Fruit fly (Drosophila melanogaster) whole organism, embryonic: ENCODE results near the gene Rgl.

ENCODE experiments used
- Awh ChIP-seq: fragments of 200-800 bp; sonication (Bioruptor generic); IDR thresholded peaks from 2 replicates; pipeline ENCODE4, ENCODE4 v1.3.6; 2022; ENCODE audit warnings: missing biosample characterization, missing genetic modification characterization
- B-H2 ChIP-seq: fragments of 200-800 bp; sonication (Bioruptor generic); optimal IDR thresholded peaks from 2 replicates; lab custom pipeline; 2018; ENCODE audit warnings: missing biosample characterization, mild to moderate bottlenecking, missing genetic modification characterization
- C15 ChIP-seq: fragments of 200-800 bp; sonication (Bioruptor generic); IDR thresholded peaks from 3 replicates; pipeline ENCODE4 v1.3.6; 2022; ENCODE audit warnings: missing biosample characterization, missing genetic modification characterization
- CG10274 ChIP-seq: fragments of 200-800 bp; sonication (Bioruptor generic); optimal IDR thresholded peaks from 3 replicates; lab custom pipeline; 2017; ENCODE audit warnings: missing biosample characterization, mild to moderate bottlenecking, missing genetic modification characterization
- CG10321 ChIP-seq: fragments of 200-800 bp; sonication (Bioruptor generic); IDR thresholded peaks from 2 replicates; pipeline ENCODE4 v1.3.6; 2022; ENCODE audit warnings: missing biosample characterization, missing genetic modification characterization
- CG10462 ChIP-seq: fragments of 200-800 bp; sonication (Bioruptor generic); optimal IDR thresholded peaks from 2 replicates; lab custom pipeline; 2016; ENCODE audit warnings: missing biosample characterization, missing genetic modification characterization
- CG10979 ChIP-seq: fragments of 200-800 bp; sonication (Bioruptor generic); optimal IDR thresholded peaks from 2 replicates; lab custom pipeline; 2018; ENCODE audit warnings: missing biosample characterization, mild to moderate bottlenecking, missing genetic modification characterization, moderate library complexity
- CG12071 ChIP-seq: fragments of 200-800 bp; sonication (Bioruptor generic); optimal IDR thresholded peaks from 3 replicates; lab custom pipeline; 2018; ENCODE audit warnings: missing biosample characterization, mild to moderate bottlenecking, missing genetic modification characterization
- CG12299 ChIP-seq: fragments of 200-800 bp; sonication (Bioruptor generic); optimal IDR thresholded peaks from 2 replicates; lab custom pipeline; 2018; ENCODE audit warnings: missing biosample characterization, mild to moderate bottlenecking, missing genetic modification characterization
- CG12391 ChIP-seq: fragments of 200-800 bp; sonication (Bioruptor generic); optimal IDR thresholded peaks from 3 replicates; lab custom pipeline; 2018; ENCODE audit warnings: missing biosample characterization, mild to moderate bottlenecking, missing genetic modification characterization, moderate library complexity
- CG14860 ChIP-seq: fragments of 200-800 bp; sonication (Bioruptor generic); IDR thresholded peaks from 3 replicates; pipeline ENCODE4 v1.3.6; 2022; ENCODE audit warnings: missing biosample characterization, missing genetic modification characterization; ENCODE audit not compliant: partially characterized antibody
- CG15269 ChIP-seq: fragments of 200-800 bp; sonication (Bioruptor generic); optimal IDR thresholded peaks from 2 replicates; lab custom pipeline; 2018; ENCODE audit warnings: missing biosample characterization, mild to moderate bottlenecking, missing genetic modification characterization, moderate library complexity
- CG15514 ChIP-seq: fragments of 200-800 bp; sonication (Bioruptor generic); optimal IDR thresholded peaks from 3 replicates; lab custom pipeline; 2017; ENCODE audit warnings: missing biosample characterization, missing genetic modification characterization, mild to moderate bottlenecking, moderate library complexity, missing genetic modification reagents
- CG16813 ChIP-seq: fragments of 200-800 bp; sonication (Bioruptor generic); IDR thresholded peaks from 3 replicates; pipeline ENCODE4 v1.3.6; 2022; ENCODE audit warnings: missing biosample characterization, missing genetic modification characterization; ENCODE audit not compliant: partially characterized antibody
- CG3065 ChIP-seq: fragments of 200-800 bp; sonication (Bioruptor generic); optimal IDR thresholded peaks from 2 replicates; lab custom pipeline; 2016; ENCODE audit warnings: missing biosample characterization, missing genetic modification characterization
- CG32767 ChIP-seq: fragments of 200-800 bp; sonication (Bioruptor generic); IDR thresholded peaks from 2 replicates; pipeline ENCODE4 v1.3.6; 2022; ENCODE audit warnings: missing biosample characterization, missing genetic modification characterization
- CG3281 ChIP-seq: fragments of 200-800 bp; sonication (Bioruptor generic); optimal IDR thresholded peaks from 3 replicates; lab custom pipeline; 2017; ENCODE audit warnings: missing biosample characterization, mild to moderate bottlenecking, missing genetic modification characterization
- CG34422 ChIP-seq: fragments of 200-800 bp; sonication (Bioruptor generic); IDR thresholded peaks from 3 replicates; pipeline ENCODE4 v1.3.6; 2022; ENCODE audit warnings: missing biosample characterization, missing genetic modification characterization
- CG4707 ChIP-seq: fragments of 200-800 bp; sonication (Bioruptor generic); optimal IDR thresholded peaks from 2 replicates; lab custom pipeline; 2018; ENCODE audit warnings: missing biosample characterization, mild to moderate bottlenecking, missing genetic modification characterization, moderate library complexity
- CG6254 ChIP-seq: fragments of 200-800 bp; sonication (Bioruptor generic); optimal IDR thresholded peaks from 3 replicates; lab custom pipeline; 2017; ENCODE audit warnings: mild to moderate bottlenecking, missing biosample characterization, missing genetic modification reagents, missing genetic modification characterization
- CG8290 ChIP-seq, 3 experiments: fragments of 200-800 bp; sonication (Bioruptor generic); optimal IDR thresholded peaks; 2 replicates each; lab custom pipeline; 2016 to 2019; ENCODE audit warnings: missing biosample characterization in 3 of 3, missing genetic modification characterization in 3 of 3, mild to moderate bottlenecking in 2 of 3, moderate library complexity in 1 of 3
- CG8359 ChIP-seq: fragments of 200-800 bp; sonication (Bioruptor generic); optimal IDR thresholded peaks from 2 replicates; lab custom pipeline; 2017; ENCODE audit warnings: missing biosample characterization, mild to moderate bottlenecking, missing genetic modification characterization, borderline replicate concordance
- CG9215 ChIP-seq: fragments of 200-800 bp; sonication (Bioruptor generic); IDR thresholded peaks from 2 replicates; pipeline ENCODE4 v1.3.6; 2022; ENCODE audit warnings: missing biosample characterization, missing genetic modification characterization
- Dad ChIP-seq: fragments of 200-800 bp; sonication (Bioruptor generic); optimal IDR thresholded peaks from 3 replicates; lab custom pipeline; 2016; ENCODE audit warnings: missing biosample characterization, missing genetic modification characterization
- E2f2 ChIP-seq: fragments of 200-800 bp; sonication (Bioruptor generic); IDR thresholded peaks from 2 replicates; pipeline ENCODE4 v1.3.6; 2022; ENCODE audit warnings: missing biosample characterization, missing genetic modification characterization
- ERR ChIP-seq: fragments of 200-800 bp; sonication (Bioruptor generic); optimal IDR thresholded peaks from 2 replicates; lab custom pipeline; 2016; ENCODE audit warnings: missing biosample characterization, missing genetic modification characterization
- HLH4C ChIP-seq: fragments of 200-800 bp; sonication (Bioruptor generic); IDR thresholded peaks from 3 replicates; pipeline ENCODE4 v1.3.6; 2022; ENCODE audit warnings: missing biosample characterization, missing genetic modification characterization; ENCODE audit not compliant: partially characterized antibody
- Hand ChIP-seq: fragments of 200-800 bp; sonication (Bioruptor generic); optimal IDR thresholded peaks from 2 replicates; lab custom pipeline; 2017; ENCODE audit warnings: mild to moderate bottlenecking, missing biosample characterization, missing genetic modification reagents, missing genetic modification characterization
- HmgD ChIP-seq: fragments of 200-800 bp; sonication (Bioruptor generic); optimal IDR thresholded peaks from 3 replicates; lab custom pipeline; 2016; ENCODE audit warnings: missing biosample characterization, missing genetic modification characterization
- Mad ChIP-seq: fragments of 200-800 bp; sonication (Bioruptor generic); optimal IDR thresholded peaks from 2 replicates; lab custom pipeline; 2016; ENCODE audit warnings: missing biosample characterization, missing genetic modification characterization
- Meics ChIP-seq: fragments of 200-800 bp; sonication (Bioruptor generic); optimal IDR thresholded peaks from 2 replicates; lab custom pipeline; 2017; ENCODE audit warnings: missing biosample characterization, mild to moderate bottlenecking, missing genetic modification characterization
- Mrtf ChIP-seq: fragments of 200-800 bp; sonication (Bioruptor generic); IDR thresholded peaks from 3 replicates; pipeline ENCODE4 v1.3.6; 2022; ENCODE audit warnings: missing biosample characterization, missing genetic modification characterization
- Neu2 ChIP-seq: fragments of 200-800 bp; sonication (Bioruptor generic); optimal IDR thresholded peaks from 3 replicates; lab custom pipeline; 2016; ENCODE audit warnings: missing biosample characterization, missing genetic modification characterization, borderline replicate concordance
- Opbp ChIP-seq: fragments of 200-800 bp; sonication (Bioruptor generic); IDR thresholded peaks from 3 replicates; pipeline ENCODE4 v1.3.6; 2022; ENCODE audit warnings: missing biosample characterization, missing genetic modification characterization; ENCODE audit not compliant: partially characterized antibody
- Rfx ChIP-seq: fragments of 200-800 bp; sonication (Bioruptor generic); IDR thresholded peaks from 2 replicates; pipeline ENCODE4 v1.3.6; 2022; ENCODE audit warnings: missing biosample characterization, missing genetic modification characterization
- Xrp1 ChIP-seq: fragments of 200-800 bp; sonication (Bioruptor generic); IDR thresholded peaks from 2 replicates; pipeline ENCODE4 v1.3.6; 2022; ENCODE audit warnings: missing biosample characterization, missing genetic modification characterization
- abd-A ChIP-seq: fragments of 200-800 bp; sonication (Bioruptor generic); optimal IDR thresholded peaks from 3 replicates; lab custom pipeline; 2019; ENCODE audit warnings: missing biosample characterization, mild to moderate bottlenecking, missing genetic modification characterization, moderate library complexity
- ara ChIP-seq: fragments of 200-800 bp; sonication (Bioruptor generic); IDR thresholded peaks from 2 replicates; pipeline ENCODE4 v1.3.6; 2022; ENCODE audit warnings: missing biosample characterization, missing genetic modification characterization
- bbx ChIP-seq: fragments of 200-800 bp; sonication (Bioruptor generic); IDR thresholded peaks from 2 replicates; pipeline ENCODE4 v1.3.6; 2022; ENCODE audit warnings: missing biosample characterization, missing genetic modification characterization; ENCODE audit not compliant: partially characterized antibody
- caup ChIP-seq: fragments of 200-800 bp; sonication (Bioruptor generic); optimal IDR thresholded peaks from 3 replicates; lab custom pipeline; 2017; ENCODE audit warnings: missing biosample characterization, mild to moderate bottlenecking, missing genetic modification characterization, moderate library complexity; ENCODE audit not compliant: severe bottlenecking
- chif ChIP-seq, 2 experiments: fragments of 200-800 bp; sonication (Bioruptor generic); optimal IDR thresholded peaks; 3 replicates each; lab custom pipeline; 2016; ENCODE audit warnings: missing biosample characterization in 2 of 2, missing genetic modification characterization in 2 of 2
- dmrt11E ChIP-seq: fragments of 200-800 bp; sonication (Bioruptor generic); optimal IDR thresholded peaks from 3 replicates; lab custom pipeline; 2018; ENCODE audit warnings: missing biosample characterization, mild to moderate bottlenecking, missing genetic modification characterization, moderate library complexity
- ewg ChIP-seq: fragments of 200-800 bp; sonication (Bioruptor generic); optimal IDR thresholded peaks from 3 replicates; lab custom pipeline; 2017; ENCODE audit warnings: mild to moderate bottlenecking, missing biosample characterization, missing genetic modification reagents, missing genetic modification characterization
- ftz-f1 ChIP-seq: fragments of 200-800 bp; sonication (Bioruptor generic); optimal IDR thresholded peaks from 2 replicates; lab custom pipeline; 2016; ENCODE audit warnings: missing biosample characterization, missing genetic modification characterization
- gcm ChIP-seq: fragments of 200-800 bp; sonication (Bioruptor generic); optimal IDR thresholded peaks from 2 replicates; lab custom pipeline; 2019; ENCODE audit warnings: missing biosample characterization, mild to moderate bottlenecking, missing genetic modification characterization, moderate library complexity
- gcm2 ChIP-seq: fragments of 200-800 bp; sonication (Bioruptor generic); optimal IDR thresholded peaks from 2 replicates; lab custom pipeline; 2016; ENCODE audit warnings: missing biosample characterization, missing genetic modification characterization
- mam ChIP-seq: fragments of 200-800 bp; sonication (Bioruptor generic); optimal IDR thresholded peaks from 3 replicates; lab custom pipeline; 2016; ENCODE audit warnings: missing biosample characterization, missing genetic modification characterization
- salm ChIP-seq: fragments of 200-800 bp; sonication (Bioruptor generic); optimal IDR thresholded peaks from 2 replicates; lab custom pipeline; 2018; ENCODE audit warnings: missing biosample characterization, mild to moderate bottlenecking, missing genetic modification characterization
- trem ChIP-seq: fragments of 200-800 bp; optimal IDR thresholded peaks from 3 replicates; lab custom pipeline; 2019; ENCODE audit warnings: missing biosample characterization, mild to moderate bottlenecking, missing genetic modification characterization, moderate library complexity
- ttk ChIP-seq: fragments of 200-800 bp; sonication (Bioruptor generic); IDR thresholded peaks from 2 replicates; pipeline ENCODE4 v2.1.2; 2022; ENCODE audit warnings: missing biosample characterization, missing genetic modification characterization

Rgl gene

dm6 chr3L:13912777-13913176 is 12.4 kb downstream of the Rgl start (continued):
- TF ChIP-seq CG16813 (GFP tag; lab: Robert Waterston, UW), result no peak
- peak; percentile 58 for TF ChIP-seq CG15514 (GFP tag; lab: Kevin White, UChicago)
- no peak for TF ChIP-seq ara
- no peak for TF ChIP-seq gcm (GFP tag; lab: Kevin White, UChicago)
- no peak for TF ChIP-seq CG32767 (GFP tag; lab: Robert Waterston, UW)
- no peak for TF ChIP-seq salm (tag; lab: Kevin White, UChicago)
- no peak for TF ChIP-seq Hand (GFP tag; lab: Kevin White, UChicago)
- TF ChIP-seq CG12299 (tag; lab: Kevin White, UChicago), result no peak
- no peak for TF ChIP-seq ttk
- TF ChIP-seq trem, result no peak
- TF ChIP-seq ftz-f1, result no peak
- TF ChIP-seq Opbp, result no peak
- no peak for TF ChIP-seq CG4707 (GFP tag; lab: Kevin White, UChicago)
- no peak for TF ChIP-seq Dad
- TF ChIP-seq HLH4C (GFP tag; lab: Robert Waterston, UW), result no peak
- no peak for TF ChIP-seq CG6254
- peak; percentile 31 for TF ChIP-seq Meics (GFP tag; lab: Kevin White, UChicago)
- TF ChIP-seq CG10462 (GFP tag; lab: Kevin White, UChicago), result no peak
- peak; percentile 51 for TF ChIP-seq CG12071 (GFP tag; lab: Kevin White, UChicago)
- TF ChIP-seq CG14860 (GFP tag; lab: Robert Waterston, UW), result no peak
- TF ChIP-seq abd-A (tag; lab: Kevin White, UChicago), result peak; percentile 49
- no peak for TF ChIP-seq ERR
- no peak for TF ChIP-seq chif (GFP tag; optimal IDR thresholded peaks at IDR 0.05; lab: Kevin White, UChicago)
- TF ChIP-seq CG9215 (GFP tag; lab: Robert Waterston, UW), result no peak
- TF ChIP-seq Awh, result no peak
- TF ChIP-seq bbx (GFP tag; lab: Robert Waterston, UW), result no peak
- peak; percentile 65 for TF ChIP-seq caup (GFP tag; lab: Kevin White, UChicago)
- TF ChIP-seq ewg (GFP tag; lab: Kevin White, UChicago), result no peak
- TF ChIP-seq CG34422, result no peak
- TF ChIP-seq E2f2 (GFP tag; lab: Robert Waterston, UW), result no peak
- no peak for TF ChIP-seq CG10321 (GFP tag; lab: Robert Waterston, UW)
- peak; percentile 67; the same call in 1 of the 2 replicates for TF ChIP-seq Rfx
- no peak for TF ChIP-seq C15 (GFP tag; lab: Robert Waterston, UW)
- no peak for TF ChIP-seq gcm2 (GFP tag; lab: Kevin White, UChicago)
- TF ChIP-seq mam, result no peak
- TF ChIP-seq CG3281, result peak; percentile 64
- no peak for TF ChIP-seq HmgD
- TF ChIP-seq CG8359 (GFP tag; lab: Kevin White, UChicago), result no peak
- TF ChIP-seq Mrtf (GFP tag; lab: Robert Waterston, UW), result no peak
- no peak for TF ChIP-seq Neu2 (GFP tag; lab: Kevin White, UChicago)
- TF ChIP-seq Xrp1, result no peak
- TF ChIP-seq dmrt11E (tag; lab: Kevin White, UChicago), result no peak
- peak; percentile 15 for TF ChIP-seq B-H2 (GFP tag; lab: Kevin White, UChicago)
- TF ChIP-seq CG8290 (GFP tag; optimal IDR thresholded peaks at IDR 0.05; lab: Kevin White, UChicago), result no peak
- TF ChIP-seq CG8290 (tag; optimal IDR thresholded peaks at IDR 0.05; lab: Kevin White, UChicago), result peak in 1 of 2 experiments; percentile 60
- TF ChIP-seq Mad (GFP tag; lab: Kevin White, UChicago), result no peak
- no peak for TF ChIP-seq CG10979 (tag; lab: Kevin White, UChicago)
- no peak for TF ChIP-seq CG3065 (GFP tag; lab: Kevin White, UChicago)
- no peak for TF ChIP-seq CG10274 (GFP tag; lab: Kevin White, UChicago)
- TF ChIP-seq CG12391 (tag; lab: Kevin White, UChicago), result no peak
- peak; percentile 11 for TF ChIP-seq CG15269
